Fruit fly (Drosophila melanogaster) whole organism, adult: ENCODE results near the gene CG43954.

ENCODE experiments used
- CG12768 ChIP-seq: fragments of 200-800 bp; sonication (Bioruptor generic); optimal IDR thresholded peaks from 2 replicates; lab custom pipeline; 2017; ENCODE audit warnings: missing biosample characterization, missing genetic modification characterization, mild to moderate bottlenecking, moderate library complexity, missing genetic modification reagents
- CG14711 ChIP-seq: fragments of 200-800 bp; sonication (Bioruptor generic); optimal IDR thresholded peaks from 2 replicates; lab custom pipeline; 2018; ENCODE audit warnings: missing biosample characterization, mild to moderate bottlenecking, missing genetic modification characterization, moderate library complexity
- CG1620 ChIP-seq: fragments of 200-800 bp; sonication (Bioruptor generic); optimal IDR thresholded peaks from 2 replicates; lab custom pipeline; 2016; ENCODE audit warnings: missing biosample characterization, missing genetic modification characterization
- CG5204 ChIP-seq: fragments of 200-800 bp; sonication (Bioruptor generic); optimal IDR thresholded peaks from 2 replicates; lab custom pipeline; 2016; ENCODE audit warnings: missing biosample characterization, missing genetic modification characterization
- CG7045 ChIP-seq: fragments of 200-800 bp; sonication (Bioruptor generic); optimal IDR thresholded peaks from 2 replicates; lab custom pipeline; 2017; ENCODE audit warnings: missing biosample characterization, mild to moderate bottlenecking, missing genetic modification characterization
- CG7101 ChIP-seq: fragments of 200-800 bp; sonication (Bioruptor generic); optimal IDR thresholded peaks from 2 replicates; lab custom pipeline; 2018; ENCODE audit warnings: missing biosample characterization, mild to moderate bottlenecking, missing genetic modification characterization, moderate library complexity
- Crg-1 ChIP-seq: fragments of 200-800 bp; sonication (Bioruptor generic); optimal IDR thresholded peaks from 2 replicates; lab custom pipeline; 2016; ENCODE audit warnings: missing biosample characterization, missing genetic modification characterization
- Hr96 ChIP-seq: fragments of 200-800 bp; sonication (Bioruptor generic); optimal IDR thresholded peaks from 2 replicates; lab custom pipeline; 2016; ENCODE audit warnings: missing biosample characterization, missing genetic modification characterization
- Mnt ChIP-seq: fragments of 200-800 bp; sonication (Bioruptor generic); optimal IDR thresholded peaks from 2 replicates; lab custom pipeline; 2016; ENCODE audit warnings: missing biosample characterization, mild to moderate bottlenecking, missing genetic modification characterization
- bab1 ChIP-seq: fragments of 200-800 bp; sonication (Bioruptor generic); optimal IDR thresholded peaks from 3 replicates; lab custom pipeline; 2019; ENCODE audit warnings: missing biosample characterization, mild to moderate bottlenecking, missing genetic modification characterization, moderate library complexity
- cnc ChIP-seq, 2 experiments: fragments of >200 bp; optimal IDR thresholded peaks; 2 replicates each; lab custom pipeline; 2017
- kay ChIP-seq: fragments of 200-800 bp; sonication (Bioruptor generic); peaks from one replicate; lab custom pipeline; 2016; ENCODE audit warnings: missing biosample characterization, missing genetic modification characterization, borderline replicate concordance

DNA sequence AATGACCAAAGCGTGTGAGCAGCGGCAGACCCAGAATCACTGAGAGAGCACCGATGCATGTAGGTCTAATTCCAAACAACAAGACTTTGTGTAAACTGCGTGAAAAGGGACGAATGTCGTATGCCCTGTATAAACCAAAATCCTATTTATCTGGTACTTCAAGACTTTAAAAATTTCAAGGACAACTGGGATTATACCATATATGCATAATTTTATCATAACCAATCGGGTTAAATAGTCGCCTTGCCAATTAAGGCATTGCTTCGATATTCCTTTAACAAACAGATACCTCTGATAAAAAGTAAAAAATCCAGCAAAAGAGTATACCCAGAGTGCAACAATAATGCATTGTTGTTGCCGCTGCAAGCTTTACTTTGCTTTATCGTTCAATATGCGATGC is 28.5 kb downstream of the CG43954 start:
- TF ChIP-seq Hr96 (no peak), bab1 (GFP tag; lab: Kevin White, UChicago) (no peak), CG12768 (GFP tag; lab: Kevin White, UChicago) (no peak), Crg-1 (GFP tag; lab: Kevin White, UChicago) (no peak), CG14711 (tag; lab: Kevin White, UChicago) (no peak), CG7101 (tag; lab: Kevin White, UChicago) (no peak), CG1620 (GFP tag; lab: Kevin White, UChicago) (no peak), CG7045 (no peak), kay (GFP tag; lab: Kevin White, UChicago) (no peak), cnc (optimal IDR thresholded peaks at IDR 0.05; lab: Kevin White, UChicago) (no peak), CG5204 (GFP tag; lab: Kevin White, UChicago) (no peak), Mnt (GFP tag; lab: Kevin White, UChicago) (no peak)
